Worm (Caenorhabditis elegans) whole organism, late embryonic: Measurements from ENCODE around the gene evl-14.

Source experiments
- F13H6.1 ChIP-seq: sonication (generic microtip); optimal IDR thresholded peaks from 2 replicates; lab custom pipeline; 2016; ENCODE audit warnings: missing genetic modification characterization, missing compliant biosample characterization
- T23F11.4 ChIP-seq: fragments of 200-800 bp; sonication (Bioruptor generic); optimal IDR thresholded peaks from 2 replicates; lab custom pipeline; 2018; ENCODE audit warnings: mild to moderate bottlenecking, missing genetic modification characterization, missing compliant biosample characterization
- ama-1 ChIP-seq: fragments of 150-350 bp; optimal IDR thresholded peaks from 2 replicates; lab custom pipeline; 2014
- ceh-14 ChIP-seq: sonication (generic microtip); optimal IDR thresholded peaks from 2 replicates; lab custom pipeline; 2016; ENCODE audit warnings: missing genotype, missing genetic modification characterization, missing compliant biosample characterization
- ceh-18 ChIP-seq: sonication (generic microtip); optimal IDR thresholded peaks from 2 replicates; lab custom pipeline; 2016; ENCODE audit warnings: missing genetic modification characterization, missing compliant biosample characterization
- ceh-2 ChIP-seq: sonication (generic microtip); optimal IDR thresholded peaks from 2 replicates; lab custom pipeline; 2016; ENCODE audit warnings: missing genotype, missing genetic modification characterization, missing compliant biosample characterization
- ceh-22 ChIP-seq: sonication (generic microtip); optimal IDR thresholded peaks from 2 replicates; lab custom pipeline; 2017; ENCODE audit warnings: missing biosample characterization, missing genetic modification characterization
- ceh-24 ChIP-seq: sonication (generic microtip); optimal IDR thresholded peaks from 2 replicates; lab custom pipeline; 2016; ENCODE audit warnings: mild to moderate bottlenecking, missing genetic modification characterization, missing compliant biosample characterization
- ceh-30 ChIP-seq: fragments of 150-350 bp; optimal IDR thresholded peaks from 2 replicates; lab custom pipeline; 2014; ENCODE audit warnings: missing biosample characterization, missing genetic modification characterization
- ceh-48 ChIP-seq: sonication (generic microtip); optimal IDR thresholded peaks from 2 replicates; lab custom pipeline; 2016; ENCODE audit warnings: missing genetic modification characterization, inconsistent platforms, missing compliant biosample characterization
- ceh-9 ChIP-seq: sonication (generic microtip); optimal IDR thresholded peaks from 2 replicates; lab custom pipeline; 2016; ENCODE audit warnings: mild to moderate bottlenecking, missing genetic modification characterization, inconsistent platforms, missing compliant biosample characterization
- dmd-4 ChIP-seq: sonication (generic microtip); optimal IDR thresholded peaks from 2 replicates; lab custom pipeline; 2016; ENCODE audit warnings: borderline replicate concordance, missing genetic modification characterization, missing compliant biosample characterization
- dve-1 ChIP-seq: sonication (generic microtip); optimal IDR thresholded peaks from 2 replicates; lab custom pipeline; 2017; ENCODE audit warnings: antibody characterized with exemption, mild to moderate bottlenecking, missing genetic modification characterization, missing compliant biosample characterization
- fkh-10 ChIP-seq: fragments of 150-350 bp; optimal IDR thresholded peaks from 2 replicates; lab custom pipeline; 2014; ENCODE audit warnings: missing biosample characterization, missing genetic modification reagents, missing genetic modification characterization
- fkh-6 ChIP-seq: sonication (generic microtip); optimal IDR thresholded peaks from 2 replicates; lab custom pipeline; 2016; ENCODE audit warnings: missing genetic modification characterization, missing compliant biosample characterization
- hlh-6 ChIP-seq: sonication (generic microtip); optimal IDR thresholded peaks from 2 replicates; lab custom pipeline; 2016; ENCODE audit warnings: missing genotype, missing genetic modification characterization, missing compliant biosample characterization
- lim-6 ChIP-seq: sonication (generic microtip); optimal IDR thresholded peaks from 2 replicates; lab custom pipeline; 2016; ENCODE audit warnings: missing genetic modification characterization, missing compliant biosample characterization
- lin-11 ChIP-seq: fragments of 200-800 bp; sonication (Bioruptor generic); optimal IDR thresholded peaks from 2 replicates; lab custom pipeline; 2018; ENCODE audit warnings: mild to moderate bottlenecking, missing genetic modification characterization, missing compliant biosample characterization
- nfya-1 ChIP-seq: sonication (generic microtip); optimal IDR thresholded peaks from 2 replicates; lab custom pipeline; 2017; ENCODE audit warnings: missing genetic modification characterization, mild to moderate bottlenecking, missing compliant biosample characterization, antibody characterized with exemption, moderate library complexity
- nhr-11 ChIP-seq: fragments of 150-350 bp; optimal IDR thresholded peaks from 2 replicates; lab custom pipeline; 2014; ENCODE audit warnings: missing biosample characterization, missing genetic modification characterization
- nhr-232 ChIP-seq: sonication (generic microtip); optimal IDR thresholded peaks from 2 replicates; lab custom pipeline; 2016; ENCODE audit warnings: missing genetic modification characterization, missing compliant biosample characterization
- npax-4 ChIP-seq: sonication (generic microtip); optimal IDR thresholded peaks from 2 replicates; lab custom pipeline; 2016; ENCODE audit warnings: missing genetic modification characterization, missing compliant biosample characterization
- pag-3 ChIP-seq: sonication (generic microtip); optimal IDR thresholded peaks from 2 replicates; lab custom pipeline; 2016; ENCODE audit warnings: missing compliant biosample characterization, missing genetic modification characterization, borderline replicate concordance
- pax-1 ChIP-seq: fragments of 150-350 bp; optimal IDR thresholded peaks from 2 replicates; lab custom pipeline; 2014; ENCODE audit warnings: missing biosample characterization, missing genetic modification characterization
- pha-4 ChIP-seq: fragments of 150-350 bp; optimal IDR thresholded peaks from 2 replicates; lab custom pipeline; 2018; ENCODE audit warnings: missing biosample characterization, missing genetic modification reagents, missing genetic modification characterization
- pqm-1 ChIP-seq: sonication (generic microtip); optimal IDR thresholded peaks from 2 replicates; lab custom pipeline; 2016; ENCODE audit warnings: missing genetic modification characterization, missing compliant biosample characterization
- ref-2 ChIP-seq: sonication (generic microtip); optimal IDR thresholded peaks from 2 replicates; lab custom pipeline; 2016; ENCODE audit warnings: missing genetic modification characterization, missing compliant biosample characterization
- rnt-1 ChIP-seq: sonication (generic microtip); optimal IDR thresholded peaks from 2 replicates; lab custom pipeline; 2016; ENCODE audit warnings: missing genetic modification characterization, missing compliant biosample characterization
- sdc-2 ChIP-seq: sonication (generic microtip); optimal IDR thresholded peaks from 2 replicates; lab custom pipeline; 2016; ENCODE audit warnings: missing genotype, missing genetic modification characterization, missing compliant biosample characterization
- sox-2 ChIP-seq: fragments of 200-800 bp; sonication (Bioruptor generic); IDR thresholded peaks from 2 replicates; pipeline ENCODE4 v1.3.6; 2022; ENCODE audit warnings: missing genetic modification reagents, missing genetic modification characterization, missing compliant biosample characterization
- syd-9 ChIP-seq: sonication (generic microtip); optimal IDR thresholded peaks from 2 replicates; lab custom pipeline; 2016; ENCODE audit warnings: mild to moderate bottlenecking, missing genetic modification characterization, moderate library complexity, missing compliant biosample characterization
- tbx-2 ChIP-seq: sonication (generic microtip); optimal IDR thresholded peaks from 2 replicates; lab custom pipeline; 2016; ENCODE audit warnings: missing genetic modification characterization, missing compliant biosample characterization
- unc-3 ChIP-seq, 2 experiments: fragments of 200-800 bp in 1 of 2; sonication (Bioruptor generic) in 1 of 2; sonication (generic microtip) in 1 of 2; conservative IDR thresholded peaks in 1 of 2; optimal IDR thresholded peaks in 1 of 2; 2 replicates each; pipeline versions ENCODE4 v1.3.6 to Lab custom; 2016 to 2022; ENCODE audit warnings: missing compliant biosample characterization in 2 of 2, missing genetic modification characterization in 2 of 2, missing genetic modification reagents in 1 of 2
- unc-42 ChIP-seq: sonication (generic microtip); optimal IDR thresholded peaks from 2 replicates; lab custom pipeline; 2016; ENCODE audit warnings: missing genotype, missing genetic modification characterization, missing compliant biosample characterization
- unc-55 ChIP-seq: sonication (generic microtip); optimal IDR thresholded peaks from 2 replicates; lab custom pipeline; 2017; ENCODE audit warnings: missing biosample characterization, missing genetic modification reagents, missing genetic modification characterization
- zip-5 ChIP-seq: sonication (generic microtip); optimal IDR thresholded peaks from 2 replicates; lab custom pipeline; 2016; ENCODE audit warnings: missing genetic modification characterization, missing compliant biosample characterization
- ztf-16 ChIP-seq: sonication (generic microtip); optimal IDR thresholded peaks from 2 replicates; lab custom pipeline; 2017; ENCODE audit warnings: missing genetic modification characterization, missing compliant biosample characterization

The evl-14 gene

DNA sequence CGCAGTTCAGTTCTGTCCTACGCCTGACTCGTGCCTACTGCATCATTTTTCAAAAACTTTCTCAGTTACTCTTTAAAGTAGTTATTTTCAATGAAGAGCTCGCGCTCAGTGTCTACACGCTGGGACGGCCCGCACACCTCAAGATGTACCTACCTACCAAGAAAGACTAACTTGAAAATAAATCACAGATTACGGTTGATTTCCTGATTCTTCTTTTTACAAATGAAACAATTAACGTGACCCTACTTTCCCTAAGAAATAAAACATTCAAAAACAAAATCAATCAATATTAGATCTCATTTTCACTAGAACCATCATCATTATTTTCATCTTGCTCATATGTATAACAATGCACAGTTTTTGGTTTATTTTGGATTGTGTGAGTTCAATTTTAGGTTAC lies 8.5 kb upstream of the evl-14 start, which contains the start of gene H38K22.7:
Gene H38K22.7, plus strand, starts transcription at position 301 of the 400 bp plus-strand sequence.
- TF ChIP-seq pax-1 (tag; lab: Kevin White, UChicago) (no peak), hlh-6 (tag; lab: Kevin White, UChicago) (no peak), ceh-2 (tag; lab: Kevin White, UChicago) (no peak), lim-6 (tag; lab: Kevin White, UChicago) (no peak), fkh-10 (GFP tag; lab: Kevin White, UChicago) (no peak), nhr-11 (tag; lab: Kevin White, UChicago) (no peak), F13H6.1 (tag; lab: Kevin White, UChicago) (no peak), ztf-16 (no peak), dmd-4 (tag; lab: Kevin White, UChicago) (no peak), zip-5 (tag; lab: Kevin White, UChicago) (no peak), ceh-9 (no peak), ceh-14 (no peak), nfya-1 (no peak), T23F11.4 (no peak), pha-4 (no peak)

- no peak for TF ChIP-seq fkh-10 (GFP tag; lab: Kevin White, UChicago)
Measured at ce11 chrIII:4320113-4320512, 7.2 kb upstream of the evl-14 start, which contains the start of gene H38K22.6. Gene H38K22.6 (plus strand): TSS chrIII:4320413.

DNA sequence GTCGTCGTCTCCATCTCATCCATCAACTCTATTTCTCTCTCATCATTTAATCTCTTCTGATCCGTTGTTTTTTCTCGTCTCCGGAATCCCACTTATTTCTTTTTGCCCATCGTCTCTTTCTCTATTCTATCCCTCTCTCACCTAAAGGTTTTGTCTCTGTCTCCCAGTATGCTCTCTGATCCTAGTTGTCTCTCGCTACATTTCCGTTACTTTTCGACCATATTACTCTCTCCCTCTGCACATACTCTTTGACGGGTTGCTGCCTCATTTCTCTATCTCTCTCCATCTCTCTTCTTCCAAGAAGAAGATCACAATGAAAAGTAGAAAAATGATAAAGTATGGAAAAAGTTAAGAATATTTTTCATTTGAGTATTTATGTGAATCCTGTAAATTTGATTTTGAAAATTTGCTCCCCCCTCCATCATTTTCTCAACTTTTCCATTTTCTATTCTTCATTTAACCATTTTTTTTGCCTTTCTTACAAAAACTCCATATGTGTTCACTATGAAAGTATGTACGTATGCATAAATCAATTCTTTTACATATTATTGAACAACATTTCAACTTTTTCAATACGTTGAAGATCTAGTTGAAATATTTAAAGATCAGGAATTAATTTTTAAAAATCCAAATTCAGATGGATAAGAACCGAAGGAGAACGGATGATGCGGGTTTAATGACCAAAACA lies 4.3 kb upstream of the evl-14 start, which contains the start of gene tag-131:
Gene tag-131, plus strand, starts transcription at position 638 of the 688 bp plus-strand sequence.
- TF ChIP-seq unc-3 (GFP tag; conservative IDR thresholded peaks at IDR 0.05; lab: Robert Waterston, UW) (no peak), unc-3 (tag; optimal IDR thresholded peaks at IDR 0.05; lab: Kevin White, UChicago) (no peak), unc-55 (GFP tag; lab: Kevin White, UChicago) (peak; percentile 81), ref-2 (no peak), tbx-2 (tag; lab: Kevin White, UChicago) (peak; percentile 31), sdc-2 (tag; lab: Kevin White, UChicago) (no peak), ceh-18 (tag; lab: Kevin White, UChicago) (peak; percentile 36), nfya-1 (peak; percentile 63)

DNA sequence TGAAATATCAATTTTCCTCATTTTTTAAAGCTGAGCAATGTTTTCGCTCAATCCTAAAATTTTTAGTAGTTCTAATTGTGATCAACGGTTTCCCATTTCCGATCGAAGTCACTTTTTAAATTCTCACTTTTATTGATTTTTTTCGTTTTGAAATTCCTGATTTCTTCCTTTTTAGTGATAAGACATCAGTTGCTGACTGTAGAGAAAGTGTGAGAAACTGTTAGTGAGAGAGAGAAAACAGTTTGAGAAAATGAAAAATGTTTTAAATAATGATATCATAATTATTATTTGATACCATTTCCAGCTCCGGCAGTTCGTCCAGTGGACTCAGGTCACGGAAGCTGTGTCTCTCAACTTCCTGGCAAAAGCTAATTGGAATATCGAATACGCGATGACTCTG lies 1.6 kb upstream of the evl-14 start:
- no peak for TF ChIP-seq nhr-232 (tag; lab: Kevin White, UChicago)
- TF ChIP-seq dve-1 (tag; lab: Kevin White, UChicago) = no peak
- TF ChIP-seq unc-42 (tag; lab: Kevin White, UChicago) = no peak
- no peak for TF ChIP-seq sox-2 (GFP tag; lab: Robert Waterston, UW)
- TF ChIP-seq pha-4 = no peak
- TF ChIP-seq ama-1 (lab: Kevin White, UChicago) = no peak
- no peak for TF ChIP-seq fkh-10 (GFP tag; lab: Kevin White, UChicago)
- TF ChIP-seq lin-11 (tag; lab: Kevin White, UChicago) = no peak
- no peak for TF ChIP-seq syd-9
- TF ChIP-seq rnt-1 (tag; lab: Kevin White, UChicago) = no peak
- TF ChIP-seq pag-3 (tag; lab: Kevin White, UChicago) = no peak
- no peak for TF ChIP-seq ceh-24 (tag; lab: Kevin White, UChicago)
- no peak for TF ChIP-seq fkh-6 (tag; lab: Kevin White, UChicago)
- no peak for TF ChIP-seq ceh-14
- no peak for TF ChIP-seq nfya-1
- TF ChIP-seq ceh-48 (tag; lab: Kevin White, UChicago) = no peak
- TF ChIP-seq npax-4 (tag; lab: Kevin White, UChicago) = no peak
- TF ChIP-seq ceh-30 (tag; lab: Kevin White, UChicago) = no peak
- no peak for TF ChIP-seq pqm-1
- TF ChIP-seq ceh-22 = no peak
- TF ChIP-seq, all 69 proteins: peak for 0
